Worm (Caenorhabditis elegans): Measurements from ENCODE around the gene F25H9.7.
A peak's percentile ranks its signal among the peaks of the same experiment; 100 is the strongest.

The F25H9.7 gene

ce11 chrV:13455448-13455847, 12.7 kb upstream of the F25H9.7 start, which contains the start of gene lurp-3:
Gene lurp-3 (plus strand): TSS chrV:13455748.
- TF ChIP-seq lin-32 (GFP tag; optimal IDR thresholded peaks at IDR 0.05) (no peak), ceh-43 (GFP tag; optimal IDR thresholded peaks at IDR 0.05) (no peak), elt-1 (tag; optimal IDR thresholded peaks at IDR 0.05; ENCODE audit: borderline replicate concordance, insufficient read depth) (no peak), sptf-1 (tag; optimal IDR thresholded peaks at IDR 0.05) (no peak), unc-39 (tag; optimal IDR thresholded peaks at IDR 0.05) (no peak), zip-8 (tag; optimal IDR thresholded peaks at IDR 0.05) (no peak), ces-1 (GFP tag; optimal IDR thresholded peaks at IDR 0.05) (no peak), snpc-4 (tag; optimal IDR thresholded peaks at IDR 0.05) (no peak), hlh-1 (tag; optimal IDR thresholded peaks at IDR 0.05) (no peak), pha-4 (tag; optimal IDR thresholded peaks at IDR 0.05) (no peak)

ce11 chrV:13457858-13458257, 10.3 kb upstream of the F25H9.7 start, which contains the start of gene F25H9.2:
Gene F25H9.2 (plus strand): TSS chrV:13458083.
- TF ChIP-seq lsy-2 (tag; optimal IDR thresholded peaks at IDR 0.05) (no peak), flh-1 (GFP tag; optimal IDR thresholded peaks at IDR 0.05) (no peak), nhr-76 (tag; optimal IDR thresholded peaks at IDR 0.05) (no peak), pha-4 (tag; optimal IDR thresholded peaks at IDR 0.05) (peak; percentile 11), nhr-2 (tag; optimal IDR thresholded peaks at IDR 0.05) (no peak), ceh-39 (tag; optimal IDR thresholded peaks at IDR 0.05) (no peak), cnd-1 (tag; optimal IDR thresholded peaks at IDR 0.05) (no peak), mab-5 (tag; optimal IDR thresholded peaks at IDR 0.05) (no peak), mls-2 (tag; optimal IDR thresholded peaks at IDR 0.05) (no peak), sem-2 (GFP tag; optimal IDR thresholded peaks at IDR 0.05) (no peak), ceh-43 (GFP tag; optimal IDR thresholded peaks at IDR 0.05) (no peak), nhr-28 (tag; optimal IDR thresholded peaks at IDR 0.05) (no peak), ztf-11 (tag; optimal IDR thresholded peaks at IDR 0.05) (no peak), bed-3 (GFP tag; optimal IDR thresholded peaks at IDR 0.05) (no peak), ham-2 (GFP tag; optimal IDR thresholded peaks at IDR 0.05) (no peak), nhr-237 (tag; optimal IDR thresholded peaks at IDR 0.05) (no peak), tbx-8 (GFP tag; optimal IDR thresholded peaks at IDR 0.05) (no peak), unc-39 (tag; optimal IDR thresholded peaks at IDR 0.05) (no peak), nhr-12 (tag; optimal IDR thresholded peaks at IDR 0.05) (no peak), blmp-1 (tag; optimal IDR thresholded peaks at IDR 0.05) (no peak), ces-1 (GFP tag; optimal IDR thresholded peaks at IDR 0.05) (peak; percentile 29), ceh-83 (GFP tag; optimal IDR thresholded peaks at IDR 0.05) (no peak), mep-1 (tag; optimal IDR thresholded peaks at IDR 0.05) (peak; percentile 48), unc-62 (GFP tag; optimal IDR thresholded peaks at IDR 0.05) (no peak), M03D4.4 (tag; optimal IDR thresholded peaks at IDR 0.05) (no peak)

- TF ChIP-seq mls-2 (tag; optimal IDR thresholded peaks at IDR 0.05) (no peak), blmp-1 (tag; optimal IDR thresholded peaks at IDR 0.05) (no peak), mep-1 (tag; optimal IDR thresholded peaks at IDR 0.05) (peak; percentile 45), lsy-2 (tag; optimal IDR thresholded peaks at IDR 0.05) (peak; percentile 22), bed-3 (GFP tag; optimal IDR thresholded peaks at IDR 0.05) (no peak), ces-1 (GFP tag; optimal IDR thresholded peaks at IDR 0.05) (peak; percentile 84)
Measured at ce11 chrV:13459323-13459722, 8.9 kb upstream of the F25H9.7 start, which contains the start of gene bath-39. Gene bath-39 (plus strand): TSS chrV:13459459.

- TF ChIP-seq elt-3 (tag; optimal IDR thresholded peaks at IDR 0.05) (peak; percentile 56), bed-3 (GFP tag; optimal IDR thresholded peaks at IDR 0.05) (no peak), nhr-12 (tag; optimal IDR thresholded peaks at IDR 0.05) (no peak), nhr-237 (tag; optimal IDR thresholded peaks at IDR 0.05) (peak; percentile 49), mep-1 (tag; optimal IDR thresholded peaks at IDR 0.05) (peak; percentile 4)
Measured at ce11 chrV:13462974-13463373, 5.2 kb upstream of the F25H9.7 start, which contains the start of gene frm-10. Gene frm-10 (plus strand): TSS chrV:13463207.

- TF ChIP-seq ces-1 (GFP tag; optimal IDR thresholded peaks at IDR 0.05) (peak; percentile 16), unc-120 (tag; optimal IDR thresholded peaks at IDR 0.05; ENCODE audit: poor library complexity, severe bottlenecking) (no peak), tbx-8 (GFP tag; optimal IDR thresholded peaks at IDR 0.05) (no peak)
Measured at ce11 chrV:13464123-13464522, 4.1 kb upstream of the F25H9.7 start.

Data from whole organism, mixed stage, embryonic.